Worm (Caenorhabditis elegans): ENCODE measurements around the gene grd-11.

- no peak for TF ChIP-seq nhr-67 (tag; optimal IDR thresholded peaks at IDR 0.05)
- TF ChIP-seq nhr-25 (tag; optimal IDR thresholded peaks at IDR 0.05): no peak
- TF ChIP-seq nhr-237 (tag; optimal IDR thresholded peaks at IDR 0.05): no peak
- peak; percentile 79 for TF ChIP-seq elt-2 (tag; optimal IDR thresholded peaks at IDR 0.05)
- no peak for TF ChIP-seq snpc-4 (tag; optimal IDR thresholded peaks at IDR 0.05)
- TF ChIP-seq elt-1 (tag; optimal IDR thresholded peaks at IDR 0.05): no peak
- no peak for TF ChIP-seq lin-15B (tag; optimal IDR thresholded peaks at IDR 0.05)
- no peak for TF ChIP-seq ama-1 (optimal IDR thresholded peaks at IDR 0.05)
- no peak for TF ChIP-seq daf-12 (tag; optimal IDR thresholded peaks at IDR 0.05)
- TF ChIP-seq nhr-76 (tag; optimal IDR thresholded peaks at IDR 0.05): no peak
- no peak for TF ChIP-seq egl-5 (tag; optimal IDR thresholded peaks at IDR 0.05)
- no peak for TF ChIP-seq ceh-16 (tag; optimal IDR thresholded peaks at IDR 0.05)
- TF ChIP-seq fkh-10 (GFP tag; optimal IDR thresholded peaks at IDR 0.05): no peak
- TF ChIP-seq zag-1 (tag; optimal IDR thresholded peaks at IDR 0.05): no peak
These were observed 17.9 kb downstream of the grd-11 start for ce11 chrV:20374484-20374883.

Data from whole organism, L3 larva.